Fruit fly (Drosophila melanogaster) whole organism, prepupa: ENCODE data around the gene CG34417.

Source experiments
- Blimp-1 ChIP-seq: fragments of 200-800 bp; sonication (Bioruptor generic); optimal IDR thresholded peaks from 3 replicates; lab custom pipeline; 2017; ENCODE audit warnings: missing biosample characterization, missing genetic modification characterization, mild to moderate bottlenecking, moderate library complexity, missing genetic modification reagents
- CG10631 ChIP-seq: fragments of 200-800 bp; sonication (Bioruptor generic); optimal IDR thresholded peaks from 2 replicates; lab custom pipeline; 2016; ENCODE audit warnings: missing biosample characterization, missing genetic modification characterization
- CG10669 ChIP-seq: fragments of 200-800 bp; sonication (Bioruptor generic); optimal IDR thresholded peaks from 3 replicates; lab custom pipeline; 2018; ENCODE audit warnings: missing biosample characterization, mild to moderate bottlenecking, missing genetic modification characterization, moderate library complexity
- CG11294 ChIP-seq: fragments of 200-800 bp; sonication (Bioruptor generic); IDR thresholded peaks from 2 replicates; pipeline ENCODE4 v1.3.6; 2022; ENCODE audit warnings: missing biosample characterization, missing genetic modification characterization
- CG11762 ChIP-seq: fragments of 200-800 bp; sonication (Bioruptor generic); optimal IDR thresholded peaks from 3 replicates; lab custom pipeline; 2016; ENCODE audit warnings: missing biosample characterization, missing genetic modification characterization; ENCODE audit not compliant: insufficient read depth
- CG15336 ChIP-seq: fragments of 200-800 bp; sonication (Bioruptor generic); IDR thresholded peaks from 2 replicates; pipeline ENCODE4 v1.3.6; 2022; ENCODE audit warnings: missing biosample characterization, missing genetic modification characterization
- CG1621 ChIP-seq: fragments of 200-800 bp; sonication (Bioruptor generic); optimal IDR thresholded peaks from 3 replicates; lab custom pipeline; 2018; ENCODE audit warnings: missing biosample characterization, mild to moderate bottlenecking, missing genetic modification characterization
- CG16779 ChIP-seq: fragments of 200-800 bp; sonication (Bioruptor generic); optimal IDR thresholded peaks from 3 replicates; lab custom pipeline; 2017; ENCODE audit warnings: missing biosample characterization, mild to moderate bottlenecking, missing genetic modification characterization
- CG3032 ChIP-seq: fragments of 200-800 bp; optimal IDR thresholded peaks from 2 replicates; lab custom pipeline; 2019; ENCODE audit warnings: missing biosample characterization, mild to moderate bottlenecking, missing genetic modification characterization, moderate library complexity
- CG31627 ChIP-seq: fragments of 200-800 bp; sonication (Bioruptor generic); optimal IDR thresholded peaks from 3 replicates; lab custom pipeline; 2016; ENCODE audit warnings: missing biosample characterization, missing genetic modification characterization
- CG32006 ChIP-seq: fragments of 200-800 bp; sonication (Bioruptor generic); optimal IDR thresholded peaks from 3 replicates; lab custom pipeline; 2017; ENCODE audit warnings: missing biosample characterization, mild to moderate bottlenecking, missing genetic modification characterization
- CG3919 ChIP-seq: fragments of 200-800 bp; sonication (Bioruptor generic); optimal IDR thresholded peaks from 3 replicates; lab custom pipeline; 2016; ENCODE audit warnings: missing biosample characterization, missing genetic modification characterization
- CG6163 ChIP-seq: fragments of 200-800 bp; sonication (Bioruptor generic); IDR thresholded peaks from 3 replicates; pipeline ENCODE4 v1.3.6; 2022; ENCODE audit warnings: missing biosample characterization, missing genetic modification characterization
- CG6276 ChIP-seq: fragments of 200-800 bp; sonication (Bioruptor generic); optimal IDR thresholded peaks from 2 replicates; lab custom pipeline; 2017; ENCODE audit warnings: missing biosample characterization, mild to moderate bottlenecking, missing genetic modification characterization
- CG6792 ChIP-seq: fragments of 200-800 bp; sonication (Bioruptor generic); optimal IDR thresholded peaks from 3 replicates; lab custom pipeline; 2016; ENCODE audit warnings: missing biosample characterization, missing genetic modification characterization
- CG6808 ChIP-seq: fragments of 200-800 bp; sonication (Bioruptor generic); optimal IDR thresholded peaks from 3 replicates; lab custom pipeline; 2017; ENCODE audit warnings: missing biosample characterization, missing genetic modification characterization, mild to moderate bottlenecking, moderate library complexity, missing genetic modification reagents
- CG6854 ChIP-seq: fragments of 200-800 bp; sonication (Bioruptor generic); optimal IDR thresholded peaks from 2 replicates; lab custom pipeline; 2017; ENCODE audit warnings: missing biosample characterization, mild to moderate bottlenecking, missing genetic modification characterization
- CG7368 ChIP-seq: fragments of 200-800 bp; sonication (Bioruptor generic); optimal IDR thresholded peaks from 3 replicates; lab custom pipeline; 2016; ENCODE audit warnings: missing biosample characterization, missing genetic modification characterization
- CG8319 ChIP-seq: fragments of 200-800 bp; sonication (Bioruptor generic); optimal IDR thresholded peaks from 3 replicates; lab custom pipeline; 2016; ENCODE audit warnings: missing biosample characterization, missing genetic modification characterization
- CG8632 ChIP-seq: fragments of 200-800 bp; sonication (Bioruptor generic); optimal IDR thresholded peaks from 3 replicates; lab custom pipeline; 2016; ENCODE audit warnings: missing biosample characterization, missing genetic modification characterization
- CG9139 ChIP-seq: fragments of 200-800 bp; sonication (Bioruptor generic); optimal IDR thresholded peaks from 3 replicates; lab custom pipeline; 2017; ENCODE audit warnings: missing biosample characterization, mild to moderate bottlenecking, missing genetic modification characterization
- Eip75B ChIP-seq: fragments of 200-800 bp; sonication (Bioruptor generic); optimal IDR thresholded peaks from 3 replicates; lab custom pipeline; 2016; ENCODE audit warnings: missing biosample characterization, missing genetic modification characterization
- Eip93F ChIP-seq: fragments of 200-800 bp; sonication (Bioruptor generic); optimal IDR thresholded peaks from 2 replicates; lab custom pipeline; 2016; ENCODE audit warnings: missing biosample characterization, mild to moderate bottlenecking, missing genetic modification characterization
- Ets21C ChIP-seq: fragments of 200-800 bp; sonication (Bioruptor generic); optimal IDR thresholded peaks from 3 replicates; lab custom pipeline; 2016; ENCODE audit warnings: missing biosample characterization, missing genetic modification characterization
- Ets96B ChIP-seq: fragments of 200-800 bp; optimal IDR thresholded peaks from 2 replicates; lab custom pipeline; 2019; ENCODE audit warnings: missing biosample characterization, mild to moderate bottlenecking, missing genetic modification characterization, moderate library complexity
- Gug ChIP-seq: fragments of 200-800 bp; sonication (Bioruptor generic); IDR thresholded peaks from 2 replicates; pipeline ENCODE4 v1.3.6; 2022; ENCODE audit warnings: missing biosample characterization, missing genetic modification characterization
- Hr39 ChIP-seq: fragments of 200-800 bp; sonication (Bioruptor generic); optimal IDR thresholded peaks from 2 replicates; lab custom pipeline; 2016; ENCODE audit warnings: missing biosample characterization, missing genetic modification characterization
- Hr4 ChIP-seq: fragments of 200-800 bp; sonication (Bioruptor generic); optimal IDR thresholded peaks from 3 replicates; lab custom pipeline; 2016; ENCODE audit warnings: missing biosample characterization, missing genetic modification characterization
- Lpt ChIP-seq: fragments of 200-800 bp; sonication (Bioruptor generic); optimal IDR thresholded peaks from 3 replicates; lab custom pipeline; 2016; ENCODE audit warnings: missing biosample characterization, missing genetic modification characterization
- Met ChIP-seq: fragments of 200-800 bp; sonication (Bioruptor generic); optimal IDR thresholded peaks from 3 replicates; lab custom pipeline; 2016; ENCODE audit warnings: missing biosample characterization, missing genetic modification characterization
- OdsH ChIP-seq: fragments of 200-800 bp; sonication (Bioruptor generic); optimal IDR thresholded peaks from 3 replicates; lab custom pipeline; 2016; ENCODE audit warnings: missing biosample characterization, missing genetic modification characterization
- Smox ChIP-seq: fragments of 200-800 bp; sonication (Bioruptor generic); optimal IDR thresholded peaks from 3 replicates; lab custom pipeline; 2016; ENCODE audit warnings: missing biosample characterization, missing genetic modification characterization
- Sox102F ChIP-seq: fragments of 200-800 bp; sonication (Bioruptor generic); optimal IDR thresholded peaks from 2 replicates; lab custom pipeline; 2016; ENCODE audit warnings: missing biosample characterization, mild to moderate bottlenecking, missing genetic modification characterization
- Sox14 ChIP-seq: fragments of 200-800 bp; sonication (Bioruptor generic); optimal IDR thresholded peaks from 3 replicates; lab custom pipeline; 2016; ENCODE audit warnings: missing biosample characterization, missing genetic modification characterization
- Sox15 ChIP-seq: fragments of 200-800 bp; sonication (Bioruptor generic); optimal IDR thresholded peaks from 3 replicates; lab custom pipeline; 2016; ENCODE audit warnings: missing biosample characterization, missing genetic modification characterization
- achi ChIP-seq: fragments of 200-800 bp; sonication (Bioruptor generic); optimal IDR thresholded peaks from 3 replicates; lab custom pipeline; 2016; ENCODE audit warnings: missing biosample characterization, missing genetic modification characterization
- acj6 ChIP-seq: fragments of 200-800 bp; sonication (Bioruptor generic); optimal IDR thresholded peaks from 3 replicates; lab custom pipeline; 2016; ENCODE audit warnings: missing biosample characterization, missing genetic modification characterization
- cyc ChIP-seq: fragments of 200-800 bp; sonication (Bioruptor generic); optimal IDR thresholded peaks from 3 replicates; lab custom pipeline; 2016; ENCODE audit warnings: missing biosample characterization, missing genetic modification characterization
- eg ChIP-seq: fragments of 200-800 bp; sonication (Bioruptor generic); IDR thresholded peaks from 3 replicates; pipeline ENCODE4 v1.3.6; 2022; ENCODE audit warnings: missing biosample characterization, missing genetic modification characterization
- esn ChIP-seq: fragments of 200-800 bp; sonication (Bioruptor generic); optimal IDR thresholded peaks from 2 replicates; lab custom pipeline; 2016; ENCODE audit warnings: missing biosample characterization, mild to moderate bottlenecking, missing genetic modification characterization, moderate library complexity
- fd59A ChIP-seq: fragments of 200-800 bp; sonication (Bioruptor generic); optimal IDR thresholded peaks from 2 replicates; lab custom pipeline; 2017; ENCODE audit warnings: missing biosample characterization, mild to moderate bottlenecking, missing genetic modification characterization, missing genetic modification reagents
- fd85E ChIP-seq: fragments of 200-800 bp; sonication (Bioruptor generic); optimal IDR thresholded peaks from 3 replicates; lab custom pipeline; 2016; ENCODE audit warnings: missing biosample characterization, missing genetic modification characterization
- lz ChIP-seq: fragments of 200-800 bp; sonication (Bioruptor generic); optimal IDR thresholded peaks from 3 replicates; lab custom pipeline; 2016; ENCODE audit warnings: missing biosample characterization, missing genetic modification characterization
- net ChIP-seq: fragments of 200-800 bp; sonication (Bioruptor generic); optimal IDR thresholded peaks from 3 replicates; lab custom pipeline; 2016; ENCODE audit warnings: missing biosample characterization, missing genetic modification characterization
- salr ChIP-seq, 2 experiments: fragments of 200-800 bp; sonication (Bioruptor generic); optimal IDR thresholded peaks; 3 replicates each; lab custom pipeline; 2016 to 2018; ENCODE audit warnings: missing biosample characterization in 2 of 2, missing genetic modification characterization in 2 of 2, mild to moderate bottlenecking in 1 of 2
- ss ChIP-seq, 2 experiments: fragments of 200-800 bp; sonication (Bioruptor generic); optimal IDR thresholded peaks; 2 replicates in 1 of 2; 3 replicates in 1 of 2; lab custom pipeline; 2017 to 2018; ENCODE audit warnings: mild to moderate bottlenecking in 2 of 2, missing biosample characterization in 2 of 2, missing genetic modification characterization in 2 of 2, moderate library complexity in 1 of 2
- svp ChIP-seq: fragments of 200-800 bp; sonication (Bioruptor generic); peaks from one replicate; lab custom pipeline; 2016; ENCODE audit warnings: missing biosample characterization, missing genetic modification characterization
- topi ChIP-seq: fragments of 200-800 bp; sonication (Bioruptor generic); optimal IDR thresholded peaks from 3 replicates; lab custom pipeline; 2016; ENCODE audit warnings: missing biosample characterization, missing genetic modification characterization
- vri ChIP-seq: fragments of 200-800 bp; sonication (Bioruptor generic); optimal IDR thresholded peaks from 3 replicates; lab custom pipeline; 2016; ENCODE audit warnings: missing biosample characterization, mild to moderate bottlenecking, missing genetic modification characterization

CG34417 gene

dm6 chrX:6571234-6571915 lies 30.8 kb downstream of the CG34417 start (continued):
- TF ChIP-seq Blimp-1 (GFP tag; lab: Kevin White, UChicago), result peak; percentile 60
- peak; percentile 75 for TF ChIP-seq esn (GFP tag; lab: Kevin White, UChicago)
- TF ChIP-seq CG6854 (GFP tag; lab: Kevin White, UChicago), result peak; percentile 68
- TF ChIP-seq Hr39 (GFP tag; lab: Kevin White, UChicago), result peak; percentile 53
- TF ChIP-seq net (GFP tag; lab: Kevin White, UChicago), result peak; percentile 81
- TF ChIP-seq CG15336, result peak; percentile 95
- peak; percentile 54 for TF ChIP-seq CG31627 (GFP tag; lab: Kevin White, UChicago)
- peak; percentile 64 for TF ChIP-seq Smox (GFP tag; lab: Kevin White, UChicago)
- TF ChIP-seq fd85E (GFP tag; lab: Kevin White, UChicago), result no peak

- TF ChIP-seq CG7368 (GFP tag; lab: Kevin White, UChicago) (peak; percentile 13), Hr39 (GFP tag; lab: Kevin White, UChicago) (peak; percentile 20), CG11762 (no peak), CG6792 (GFP tag; lab: Kevin White, UChicago) (peak; percentile 59), CG6276 (GFP tag; lab: Kevin White, UChicago) (peak; percentile 41), OdsH (GFP tag; lab: Kevin White, UChicago) (peak; percentile 18), Sox102F (GFP tag; lab: Kevin White, UChicago) (peak; percentile 33), Eip93F (GFP tag; lab: Kevin White, UChicago) (no peak), svp (peak; percentile 73), CG8319 (GFP tag; lab: Kevin White, UChicago) (no peak), Lpt (GFP tag; lab: Kevin White, UChicago) (no peak), ss (GFP tag; optimal IDR thresholded peaks at IDR 0.05; lab: Kevin White, UChicago) (peak in 1 of 2 experiments; percentile 11), CG8632 (peak; percentile 33), Smox (GFP tag; lab: Kevin White, UChicago) (peak; percentile 60), cyc (peak; percentile 35), Sox14 (GFP tag; lab: Kevin White, UChicago) (peak; percentile 41), CG32006 (GFP tag; lab: Kevin White, UChicago) (peak; percentile 63), CG10631 (GFP tag; lab: Kevin White, UChicago) (peak; percentile 29), eg (GFP tag; lab: Robert Waterston, UW) (no peak; the same call in 2 of the 3 replicates), CG9139 (GFP tag; lab: Kevin White, UChicago) (no peak), Met (peak; percentile 56), vri (GFP tag; lab: Kevin White, UChicago) (peak; percentile 2), salr (GFP tag; optimal IDR thresholded peaks at IDR 0.05; lab: Kevin White, UChicago) (peak in 1 of 2 experiments; percentile 45), Hr4 (GFP tag; lab: Kevin White, UChicago) (peak; percentile 19), CG3032 (tag; lab: Kevin White, UChicago) (no peak), Gug (GFP tag; lab: Robert Waterston, UW) (no peak), Ets21C (GFP tag; lab: Kevin White, UChicago) (peak; percentile 19), CG31627 (GFP tag; lab: Kevin White, UChicago) (peak; percentile 46), CG6808 (GFP tag; lab: Kevin White, UChicago) (peak; percentile 42), CG3919 (GFP tag; lab: Kevin White, UChicago) (peak; percentile 16), CG16779 (no peak), Sox15 (GFP tag; lab: Kevin White, UChicago) (peak; percentile 38), CG11294 (no peak), CG1621 (tag; lab: Kevin White, UChicago) (no peak), CG10669 (peak; percentile 3), Ets96B (tag; lab: Kevin White, UChicago) (no peak), topi (peak; percentile 58), acj6 (GFP tag; lab: Kevin White, UChicago) (peak; percentile 48), achi (GFP tag; lab: Kevin White, UChicago) (peak; percentile 8), Eip75B (GFP tag; lab: Kevin White, UChicago) (peak; percentile 24), CG6163 (0 out of 3 replicates have a peak, but pooled peaks have one; percentile 14), lz (GFP tag; lab: Kevin White, UChicago) (peak; percentile 54), fd59A (GFP tag; lab: Kevin White, UChicago) (no peak)
These were observed 33.2 kb downstream of the CG34417 start for dm6 chrX:6573799-6574198.
